Worm (Caenorhabditis elegans): ENCODE data around the gene nrf-6.
A peak's percentile ranks its signal among the peaks of the same experiment; 100 is the strongest.

Gene nrf-6

ce11 chrII:8032657-8033056 is at the start of gene nrf-6:
TSS of gene nrf-6 (minus strand) at chrII:8032708.
- TF ChIP-seq ref-1 (GFP tag; conservative IDR thresholded peaks at IDR 0.05): no peak
- TF ChIP-seq flt-1 (GFP tag; IDR thresholded peaks at IDR 0.05): no peak
- no peak for TF ChIP-seq ztf-29 (GFP tag; IDR thresholded peaks at IDR 0.05)
- TF ChIP-seq tab-1 (GFP tag; IDR thresholded peaks at IDR 0.05): no peak
- TF ChIP-seq ztf-23 (GFP tag; IDR thresholded peaks at IDR 0.05): no peak
- TF ChIP-seq T22C8.4 (GFP tag; IDR thresholded peaks at IDR 0.05): no peak
- no peak for TF ChIP-seq klf-2 (GFP tag; conservative IDR thresholded peaks at IDR 0.05)
- TF ChIP-seq cog-1 (tag; optimal IDR thresholded peaks at IDR 0.05): no peak
- no peak for TF ChIP-seq med-1 (GFP tag; optimal IDR thresholded peaks at IDR 0.05; ENCODE audit: insufficient read depth)

- TF ChIP-seq cog-1 (tag; optimal IDR thresholded peaks at IDR 0.05): no peak
- no peak for TF ChIP-seq ref-1 (GFP tag; conservative IDR thresholded peaks at IDR 0.05)
- no peak for TF ChIP-seq tab-1 (GFP tag; IDR thresholded peaks at IDR 0.05)
- TF ChIP-seq T22C8.4 (GFP tag; IDR thresholded peaks at IDR 0.05): no peak
- no peak for TF ChIP-seq ztf-29 (GFP tag; IDR thresholded peaks at IDR 0.05)
- TF ChIP-seq flt-1 (GFP tag; IDR thresholded peaks at IDR 0.05): no peak
- no peak for TF ChIP-seq med-1 (GFP tag; optimal IDR thresholded peaks at IDR 0.05; ENCODE audit: insufficient read depth)
- no peak for TF ChIP-seq klf-2 (GFP tag; conservative IDR thresholded peaks at IDR 0.05)
- TF ChIP-seq ztf-23 (GFP tag; IDR thresholded peaks at IDR 0.05): no peak
Measured at ce11 chrII:8078041-8078440, 45.5 kb upstream of the nrf-6 start, which contains the start of gene K02C4.5. TSS of gene K02C4.5 (plus strand) at chrII:8078435.

- TF ChIP-seq ztf-29 (GFP tag; IDR thresholded peaks at IDR 0.05) (peak; percentile 80), med-1 (GFP tag; optimal IDR thresholded peaks at IDR 0.05; ENCODE audit: insufficient read depth) (peak; percentile 44), flt-1 (GFP tag; IDR thresholded peaks at IDR 0.05) (peak; percentile 93), klf-2 (GFP tag; conservative IDR thresholded peaks at IDR 0.05) (peak; percentile 44; the same call in 1 of the 2 replicates), ref-1 (GFP tag; conservative IDR thresholded peaks at IDR 0.05) (peak; percentile 68), tab-1 (GFP tag; IDR thresholded peaks at IDR 0.05) (peak; percentile 84), ztf-23 (GFP tag; IDR thresholded peaks at IDR 0.05) (peak; percentile 60; the same call in 1 of the 2 replicates), T22C8.4 (GFP tag; IDR thresholded peaks at IDR 0.05) (peak; percentile 71), cog-1 (tag; optimal IDR thresholded peaks at IDR 0.05) (peak; percentile 47)
Measured at ce11 chrII:8075324-8075810, 42.9 kb upstream of the nrf-6 start, which contains the start of gene K02C4.2. TSS of gene K02C4.2 (plus strand) at chrII:8075760.

- TF ChIP-seq tab-1 (GFP tag; IDR thresholded peaks at IDR 0.05) (no peak), med-1 (GFP tag; optimal IDR thresholded peaks at IDR 0.05; ENCODE audit: insufficient read depth) (no peak), klf-2 (GFP tag; conservative IDR thresholded peaks at IDR 0.05) (no peak), ztf-23 (GFP tag; IDR thresholded peaks at IDR 0.05) (no peak), T22C8.4 (GFP tag; IDR thresholded peaks at IDR 0.05) (no peak), cog-1 (tag; optimal IDR thresholded peaks at IDR 0.05) (no peak), ref-1 (GFP tag; conservative IDR thresholded peaks at IDR 0.05) (no peak), flt-1 (GFP tag; IDR thresholded peaks at IDR 0.05) (no peak), ztf-29 (GFP tag; IDR thresholded peaks at IDR 0.05) (no peak)
Measured at ce11 chrII:8074058-8074457, 41.5 kb upstream of the nrf-6 start.

- TF ChIP-seq T22C8.4 (GFP tag; IDR thresholded peaks at IDR 0.05) (no peak), klf-2 (GFP tag; conservative IDR thresholded peaks at IDR 0.05) (no peak)
Measured at ce11 chrII:8073222-8073621, 40.7 kb upstream of the nrf-6 start, which contains the start of gene gpcp-2. TSS of gene gpcp-2 (minus strand) at chrII:8073374.

- TF ChIP-seq cog-1 (tag; optimal IDR thresholded peaks at IDR 0.05) (peak; percentile 28), T22C8.4 (GFP tag; IDR thresholded peaks at IDR 0.05) (no peak)
Measured at ce11 chrII:8071801-8072544, 39.5 kb upstream of the nrf-6 start.

- TF ChIP-seq tab-1 (GFP tag; IDR thresholded peaks at IDR 0.05): no peak
- TF ChIP-seq T22C8.4 (GFP tag; IDR thresholded peaks at IDR 0.05): no peak
- no peak for TF ChIP-seq flt-1 (GFP tag; IDR thresholded peaks at IDR 0.05)
- TF ChIP-seq ref-1 (GFP tag; conservative IDR thresholded peaks at IDR 0.05): no peak
Measured at ce11 chrII:8071012-8071625, 38.6 kb upstream of the nrf-6 start.

- no peak for TF ChIP-seq med-1 (GFP tag; optimal IDR thresholded peaks at IDR 0.05; ENCODE audit: insufficient read depth)
- no peak for TF ChIP-seq klf-2 (GFP tag; conservative IDR thresholded peaks at IDR 0.05)
- TF ChIP-seq cog-1 (tag; optimal IDR thresholded peaks at IDR 0.05): no peak
Measured at ce11 chrII:8065985-8066384, 33.5 kb upstream of the nrf-6 start, which contains the start of gene pdha-1. TSS of gene pdha-1 (plus strand) at chrII:8066285.

- TF ChIP-seq med-1 (GFP tag; optimal IDR thresholded peaks at IDR 0.05; ENCODE audit: insufficient read depth) (no peak), cog-1 (tag; optimal IDR thresholded peaks at IDR 0.05) (peak; percentile 14)
Measured at ce11 chrII:8062334-8062791, 29.9 kb upstream of the nrf-6 start, which contains the start of gene ufd-2. TSS of gene ufd-2 (plus strand) at chrII:8062741.

- TF ChIP-seq ref-1 (GFP tag; conservative IDR thresholded peaks at IDR 0.05) (no peak), ztf-23 (GFP tag; IDR thresholded peaks at IDR 0.05) (no peak), flt-1 (GFP tag; IDR thresholded peaks at IDR 0.05) (no peak), T22C8.4 (GFP tag; IDR thresholded peaks at IDR 0.05) (no peak), med-1 (GFP tag; optimal IDR thresholded peaks at IDR 0.05; ENCODE audit: insufficient read depth) (no peak), ztf-29 (GFP tag; IDR thresholded peaks at IDR 0.05) (no peak), klf-2 (GFP tag; conservative IDR thresholded peaks at IDR 0.05) (no peak), tab-1 (GFP tag; IDR thresholded peaks at IDR 0.05) (no peak), cog-1 (tag; optimal IDR thresholded peaks at IDR 0.05) (no peak)
Measured at ce11 chrII:8059532-8059931, 27.0 kb upstream of the nrf-6 start.
